Fruit fly (Drosophila melanogaster): ENCODE data around the gene mAChR-B.

The mAChR-B gene

dm6 chr3R:8110951-8111350 is 51.9 kb downstream of the mAChR-B start:
- TF ChIP-seq CG34367 (tag; optimal IDR thresholded peaks at IDR 0.05) (no peak), EcR (GFP tag; optimal IDR thresholded peaks at IDR 0.05) (no peak), CG10348 (GFP tag; IDR thresholded peaks at IDR 0.05) (no peak), CG17806 (tag; optimal IDR thresholded peaks at IDR 0.05) (no peak), Ets98B (GFP tag; IDR thresholded peaks at IDR 0.05) (no peak), CG12605 (GFP tag; IDR thresholded peaks at IDR 0.05) (no peak), CG32121 (GFP tag; IDR thresholded peaks at IDR 0.05) (no peak), CG8301 (tag; optimal IDR thresholded peaks at IDR 0.05) (no peak), rn (GFP tag; IDR thresholded peaks at IDR 0.05) (no peak), CG14655 (GFP tag; optimal IDR thresholded peaks at IDR 0.05) (no peak)

dm6 chr3R:8111789-8112382 is 52.8 kb downstream of the mAChR-B start:
- TF ChIP-seq Pif1B (GFP tag; optimal IDR thresholded peaks at IDR 0.05) (no peak), gl (tag; optimal IDR thresholded peaks at IDR 0.05) (no peak), CG12605 (GFP tag; IDR thresholded peaks at IDR 0.05) (no peak), Pif1A (GFP tag; optimal IDR thresholded peaks at IDR 0.05) (no peak), rn (GFP tag; IDR thresholded peaks at IDR 0.05) (no peak), CG9948 (tag; optimal IDR thresholded peaks at IDR 0.05) (no peak)

- TF ChIP-seq Ets98B (GFP tag; IDR thresholded peaks at IDR 0.05), result peak; percentile 48
- TF ChIP-seq CG32121 (GFP tag; IDR thresholded peaks at IDR 0.05), result peak; percentile 51; the same call in 1 of the 2 replicates
- TF ChIP-seq CG17806 (tag; optimal IDR thresholded peaks at IDR 0.05), result peak; percentile 90
- peak; percentile 91 for TF ChIP-seq CG9948 (tag; optimal IDR thresholded peaks at IDR 0.05)
- TF ChIP-seq Pif1A (GFP tag; optimal IDR thresholded peaks at IDR 0.05), result peak; percentile 85
- peak; percentile 72 for TF ChIP-seq EcR (GFP tag; optimal IDR thresholded peaks at IDR 0.05)
- peak; percentile 92 for TF ChIP-seq CG34367 (tag; optimal IDR thresholded peaks at IDR 0.05)
- peak; percentile 77; the same call in 2 of the 3 replicates for TF ChIP-seq CG4496 (GFP tag; IDR thresholded peaks at IDR 0.05)
- TF ChIP-seq fd96Ca (GFP tag; IDR thresholded peaks at IDR 0.05), result peak; percentile 72
- peak; percentile 74 for TF ChIP-seq gl (tag; optimal IDR thresholded peaks at IDR 0.05)
- TF ChIP-seq rn (GFP tag; IDR thresholded peaks at IDR 0.05), result 0 out of 2 replicates have a peak, but pooled peaks have one; percentile 19
- peak; percentile 96 for TF ChIP-seq CG15710 (tag; optimal IDR thresholded peaks at IDR 0.05)
- peak; percentile 35 for TF ChIP-seq D1 (tag; optimal IDR thresholded peaks at IDR 0.05)
- peak; percentile 83 for TF ChIP-seq Snoo (tag; optimal IDR thresholded peaks at IDR 0.05)
- peak; percentile 97 for TF ChIP-seq CG8159 (tag; optimal IDR thresholded peaks at IDR 0.05)
- TF ChIP-seq CG12605 (GFP tag; IDR thresholded peaks at IDR 0.05), result peak; percentile 71
- TF ChIP-seq CG13204 (GFP tag; optimal IDR thresholded peaks at IDR 0.05), result peak; percentile 71
- peak; percentile 91 for TF ChIP-seq CG14655 (GFP tag; optimal IDR thresholded peaks at IDR 0.05)
- peak; percentile 42; the same call in 1 of the 2 replicates for TF ChIP-seq CG10348 (GFP tag; IDR thresholded peaks at IDR 0.05)
- TF ChIP-seq Pif1B (GFP tag; optimal IDR thresholded peaks at IDR 0.05), result peak; percentile 82
- TF ChIP-seq CG8301 (tag; optimal IDR thresholded peaks at IDR 0.05), result peak; percentile 90
These were observed 54.1 kb downstream of the mAChR-B start for dm6 chr3R:8112880-8113832.

dm6 chr3R:8113833-8114673 is 55.0 kb downstream of the mAChR-B start:
- TF ChIP-seq CG8159 (tag; optimal IDR thresholded peaks at IDR 0.05) (peak; percentile 94), CG8301 (tag; optimal IDR thresholded peaks at IDR 0.05) (peak; percentile 78), CG14655 (GFP tag; optimal IDR thresholded peaks at IDR 0.05) (peak; percentile 80), Pif1B (GFP tag; optimal IDR thresholded peaks at IDR 0.05) (peak; percentile 90), CG32121 (GFP tag; IDR thresholded peaks at IDR 0.05) (peak; percentile 66), CG12605 (GFP tag; IDR thresholded peaks at IDR 0.05) (peak; percentile 82), D1 (tag; optimal IDR thresholded peaks at IDR 0.05) (peak; percentile 81), CG15710 (tag; optimal IDR thresholded peaks at IDR 0.05) (peak; percentile 93), rn (GFP tag; IDR thresholded peaks at IDR 0.05) (peak; percentile 42; the same call in 1 of the 2 replicates), Snoo (tag; optimal IDR thresholded peaks at IDR 0.05) (peak; percentile 92), CG10348 (GFP tag; IDR thresholded peaks at IDR 0.05) (no peak), CG13204 (GFP tag; optimal IDR thresholded peaks at IDR 0.05) (peak; percentile 81), Pif1A (GFP tag; optimal IDR thresholded peaks at IDR 0.05) (peak; percentile 91), CG34367 (tag; optimal IDR thresholded peaks at IDR 0.05) (peak; percentile 89), EcR (GFP tag; optimal IDR thresholded peaks at IDR 0.05) (peak; percentile 60), CG9948 (tag; optimal IDR thresholded peaks at IDR 0.05) (peak; percentile 89), CG4496 (GFP tag; IDR thresholded peaks at IDR 0.05) (peak; percentile 94), gl (tag; optimal IDR thresholded peaks at IDR 0.05) (peak; percentile 80), fd96Ca (GFP tag; IDR thresholded peaks at IDR 0.05) (peak; percentile 76), CG17806 (tag; optimal IDR thresholded peaks at IDR 0.05) (peak; percentile 92), Ets98B (GFP tag; IDR thresholded peaks at IDR 0.05) (peak; percentile 81)

dm6 chr3R:8115205-8115604 is 56.1 kb downstream of the mAChR-B start:
- TF ChIP-seq CG12605 (GFP tag; IDR thresholded peaks at IDR 0.05) (no peak), CG10348 (GFP tag; IDR thresholded peaks at IDR 0.05) (no peak), Ets98B (GFP tag; IDR thresholded peaks at IDR 0.05) (no peak), CG9948 (tag; optimal IDR thresholded peaks at IDR 0.05) (no peak), Pif1B (GFP tag; optimal IDR thresholded peaks at IDR 0.05) (no peak), CG34367 (tag; optimal IDR thresholded peaks at IDR 0.05) (no peak), CG32121 (GFP tag; IDR thresholded peaks at IDR 0.05) (no peak), Pif1A (GFP tag; optimal IDR thresholded peaks at IDR 0.05) (no peak), CG4496 (GFP tag; IDR thresholded peaks at IDR 0.05) (no peak), CG14655 (GFP tag; optimal IDR thresholded peaks at IDR 0.05) (no peak), fd96Ca (GFP tag; IDR thresholded peaks at IDR 0.05) (no peak)

All from whole organism, pupa.